Fruit fly (Drosophila melanogaster): ENCODE results near the gene fzy.

DNA sequence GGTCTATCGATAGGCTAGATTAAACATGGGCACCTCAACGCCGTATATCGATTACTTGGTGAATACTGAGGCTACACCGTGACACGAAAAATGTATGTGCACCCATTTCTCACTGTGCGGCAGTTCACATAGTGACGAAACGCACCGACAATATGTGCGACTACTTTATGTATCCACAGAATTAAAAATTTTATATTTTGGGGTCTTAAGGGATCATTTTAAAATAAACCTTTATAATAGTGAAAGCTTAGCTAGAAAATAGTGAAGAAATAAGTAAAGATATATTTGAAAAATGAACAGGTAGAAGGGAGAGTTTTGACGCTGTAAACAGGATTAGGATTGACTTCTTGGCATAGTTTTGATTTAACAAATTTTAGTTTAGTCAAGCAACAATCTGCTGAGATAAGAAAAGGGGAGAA lies 18.4 kb downstream of the fzy start, which contains the start of gene mRpL4:
- TF ChIP-seq dsf (GFP tag; optimal IDR thresholded peaks at IDR 0.05; ENCODE audit: borderline replicate concordance) (no peak), HLH106 (tag; optimal IDR thresholded peaks at IDR 0.05) (no peak), OdsH (GFP tag; optimal IDR thresholded peaks at IDR 0.05) (peak; percentile 14), Myc (optimal IDR thresholded peaks at IDR 0.05) (no peak), usp (GFP tag; optimal IDR thresholded peaks at IDR 0.05) (no peak)
